Worm (Caenorhabditis elegans) whole organism, late embryonic: ENCODE measurements around the gene F28B4.3.

Experiments used
- F13H6.1 ChIP-seq: sonication (generic microtip); optimal IDR thresholded peaks from 2 replicates; lab custom pipeline; 2016; ENCODE audit warnings: missing genetic modification characterization, missing compliant biosample characterization
- ceh-24 ChIP-seq: sonication (generic microtip); optimal IDR thresholded peaks from 2 replicates; lab custom pipeline; 2016; ENCODE audit warnings: mild to moderate bottlenecking, missing genetic modification characterization, missing compliant biosample characterization
- ceh-45 ChIP-seq: fragments of 200-800 bp; sonication (Bioruptor generic); IDR thresholded peaks from 2 replicates; pipeline ENCODE4 v1.3.6; 2022; ENCODE audit warnings: missing genetic modification reagents, missing genetic modification characterization, missing compliant biosample characterization
- ceh-48 ChIP-seq: sonication (generic microtip); optimal IDR thresholded peaks from 2 replicates; lab custom pipeline; 2016; ENCODE audit warnings: missing genetic modification characterization, inconsistent platforms, missing compliant biosample characterization
- ceh-9 ChIP-seq: sonication (generic microtip); optimal IDR thresholded peaks from 2 replicates; lab custom pipeline; 2016; ENCODE audit warnings: mild to moderate bottlenecking, missing genetic modification characterization, inconsistent platforms, missing compliant biosample characterization
- madf-2 ChIP-seq: sonication (generic microtip); optimal IDR thresholded peaks from 2 replicates; lab custom pipeline; 2017; ENCODE audit warnings: missing genetic modification characterization, missing compliant biosample characterization
- nfya-1 ChIP-seq: sonication (generic microtip); optimal IDR thresholded peaks from 2 replicates; lab custom pipeline; 2017; ENCODE audit warnings: missing genetic modification characterization, mild to moderate bottlenecking, missing compliant biosample characterization, antibody characterized with exemption, moderate library complexity
- pha-4 ChIP-seq: fragments of 150-350 bp; optimal IDR thresholded peaks from 2 replicates; lab custom pipeline; 2018; ENCODE audit warnings: missing biosample characterization, missing genetic modification reagents, missing genetic modification characterization
- pqm-1 ChIP-seq: sonication (generic microtip); optimal IDR thresholded peaks from 2 replicates; lab custom pipeline; 2016; ENCODE audit warnings: missing genetic modification characterization, missing compliant biosample characterization

ce11 chrX:3199249-3199648 is 36.0 kb downstream of the F28B4.3 start, which contains the start of gene fax-1:
- TF ChIP-seq pha-4 (tag; lab: Kevin White, UChicago): no peak
- no peak for TF ChIP-seq nfya-1 (tag; lab: Kevin White, UChicago)
- TF ChIP-seq ceh-9 (tag; lab: Kevin White, UChicago): no peak
- TF ChIP-seq ceh-48 (tag; lab: Kevin White, UChicago): no peak
- TF ChIP-seq madf-2 (tag; lab: Kevin White, UChicago): no peak
- TF ChIP-seq F13H6.1 (tag; lab: Kevin White, UChicago): no peak
- TF ChIP-seq ceh-45 (GFP tag; lab: Robert Waterston, UW): no peak
- TF ChIP-seq ceh-24 (tag; lab: Kevin White, UChicago): no peak
- no peak for TF ChIP-seq pqm-1 (tag; lab: Kevin White, UChicago)
